Fruit fly (Drosophila melanogaster): ENCODE results near the gene 140up.

DNA sequence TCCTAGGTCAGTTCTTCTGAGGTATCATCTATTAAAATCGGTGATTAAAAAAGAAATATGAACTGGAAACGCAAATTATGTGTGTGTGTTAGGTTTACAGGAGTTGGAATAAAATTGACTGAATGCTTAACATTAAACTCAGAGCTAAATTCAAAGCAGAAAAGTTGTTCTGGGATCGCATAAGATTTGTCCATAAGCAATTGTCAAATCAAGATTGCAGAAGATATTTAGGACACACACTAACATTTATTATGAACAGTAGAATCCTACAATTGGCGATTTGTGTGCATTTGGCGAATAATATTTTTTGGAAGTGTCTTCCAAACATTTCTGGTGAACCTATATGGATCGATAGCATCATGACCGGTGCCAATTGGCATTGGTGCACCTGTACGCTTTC lies 32.0 kb upstream of the 140up start, which contains the start of gene CG31533:
- TF ChIP-seq CG33017 (tag; optimal IDR thresholded peaks at IDR 0.05), result no peak
- no peak for TF ChIP-seq Mnt (GFP tag; optimal IDR thresholded peaks at IDR 0.05)
- TF ChIP-seq cnc (optimal IDR thresholded peaks at IDR 0.05), result no peak
- TF ChIP-seq bab1 (GFP tag; optimal IDR thresholded peaks at IDR 0.05), result no peak
- no peak for TF ChIP-seq CG11617 (GFP tag; optimal IDR thresholded peaks at IDR 0.05)
- TF ChIP-seq Hr96 (GFP tag; optimal IDR thresholded peaks at IDR 0.05), result no peak
- TF ChIP-seq CG7101 (tag; optimal IDR thresholded peaks at IDR 0.05), result no peak

All from whole organism, adult.